ENCODE assay signal across 7 worm cellular contexts in genomic region chrIII:5785273-5785929, ce11.
TF ChIP-seq lines count a peak whose summit lies in the region.

Y37B11A.3 (minus strand) TSS chrIII:5785323.

TF ChIP-seq in whole organism, L1 larva, 84 proteins besides CTCF, POLR2A, EP300 and RAD21 (continued from another document and continues in another):
- TF ChIP-seq lsy-2 (tag; optimal IDR thresholded peaks at IDR 0.05; lab: Kevin White, UChicago) (peak; percentile 81 to 83), lin-13 (GFP tag; optimal IDR thresholded peaks at IDR 0.05; lab: Kevin White, UChicago) (peak; percentile 76), mep-1 (tag; optimal IDR thresholded peaks at IDR 0.05; lab: Kevin White, UChicago) (peak; percentile 85), mab-9 (GFP tag; IDR thresholded peaks at IDR 0.05; lab: Robert Waterston, UW) (peak; percentile 62), lin-39 (tag; optimal IDR thresholded peaks at IDR 0.05; lab: Kevin White, UChicago) (peak; percentile 20), C16A3.4 (tag; optimal IDR thresholded peaks at IDR 0.05; lab: Kevin White, UChicago) (peak; percentile 77), ets-5 (GFP tag; IDR thresholded peaks at IDR 0.05; lab: Robert Waterston, UW) (no peak), egl-13 (tag; optimal IDR thresholded peaks at IDR 0.05; lab: Kevin White, UChicago) (peak; percentile 9), nhr-237 (tag; optimal IDR thresholded peaks at IDR 0.05; lab: Kevin White, UChicago) (no peak), fkh-4 (tag; optimal IDR thresholded peaks at IDR 0.05; lab: Kevin White, UChicago; ENCODE audit: borderline replicate concordance) (peak; percentile 36), fos-1 (tag; optimal IDR thresholded peaks at IDR 0.05; lab: Kevin White, UChicago) (no peak), C34B4.2 (tag; optimal IDR thresholded peaks at IDR 0.05; lab: Kevin White, UChicago) (no peak), dsc-1 (tag; optimal IDR thresholded peaks at IDR 0.05; lab: Kevin White, UChicago) (peak; percentile 78), egl-27 (tag; optimal IDR thresholded peaks at IDR 0.05; lab: Kevin White, UChicago) (no peak), nhr-85 (tag; lab: Kevin White, UChicago) (peak; percentile 88), pag-3 (tag; optimal IDR thresholded peaks at IDR 0.05; lab: Kevin White, UChicago; ENCODE audit: borderline replicate concordance, insufficient read depth) (no peak), nhr-11 (tag; optimal IDR thresholded peaks at IDR 0.05; lab: Kevin White, UChicago) (no peak), unc-30 (tag; optimal IDR thresholded peaks at IDR 0.05; lab: Kevin White, UChicago) (no peak), nhr-90 (tag; optimal IDR thresholded peaks at IDR 0.05; lab: Kevin White, UChicago; ENCODE audit: poor library complexity) (peak; percentile 75)

TF ChIP-seq in whole organism, L2 larva, 48 proteins besides CTCF, POLR2A, EP300 and RAD21 (continued from another document and continues in another):
- TF ChIP-seq Y55F3AM.14 (GFP tag; optimal IDR thresholded peaks at IDR 0.05; lab: Kevin White, UChicago) (no peak), mab-5 (tag; optimal IDR thresholded peaks at IDR 0.05; lab: Kevin White, UChicago) (peak; percentile 33), lin-11 (tag; optimal IDR thresholded peaks at IDR 0.05; lab: Kevin White, UChicago) (peak; percentile 71), mdl-1 (tag; optimal IDR thresholded peaks at IDR 0.05; lab: Kevin White, UChicago) (no peak), crh-2 (tag; optimal IDR thresholded peaks at IDR 0.05; lab: Kevin White, UChicago) (peak; percentile 63), nhr-25 (tag; optimal IDR thresholded peaks at IDR 0.05; lab: Kevin White, UChicago) (peak; percentile 76), blmp-1 (tag; optimal IDR thresholded peaks at IDR 0.05; lab: Kevin White, UChicago; ENCODE audit: insufficient read depth) (peak; percentile 19), sma-3 (GFP tag; optimal IDR thresholded peaks at IDR 0.05; lab: Kevin White, UChicago) (peak; percentile 81), lin-13 (GFP tag; optimal IDR thresholded peaks at IDR 0.05; lab: Kevin White, UChicago) (peak; percentile 67), sem-4 (tag; optimal IDR thresholded peaks at IDR 0.05; lab: Kevin White, UChicago) (peak; percentile 58), gmeb-1 (tag; optimal IDR thresholded peaks at IDR 0.05; lab: Kevin White, UChicago) (peak; percentile 84), nhr-10 (tag; optimal IDR thresholded peaks at IDR 0.05; lab: Kevin White, UChicago) (no peak), zag-1 (tag; optimal IDR thresholded peaks at IDR 0.05; lab: Kevin White, UChicago) (peak; percentile 23), aly-2 (tag; optimal IDR thresholded peaks at IDR 0.05; lab: Kevin White, UChicago) (no peak), ZK546.5 (tag; optimal IDR thresholded peaks at IDR 0.05; lab: Kevin White, UChicago) (no peak), snpc-4 (tag; optimal IDR thresholded peaks at IDR 0.05; lab: Kevin White, UChicago) (peak; percentile 15), C34F6.9 (tag; optimal IDR thresholded peaks at IDR 0.05; lab: Kevin White, UChicago) (peak; percentile 84), nhr-21 (tag; optimal IDR thresholded peaks at IDR 0.05; lab: Kevin White, UChicago) (peak; percentile 55), R02D3.7 (tag; optimal IDR thresholded peaks at IDR 0.05; lab: Kevin White, UChicago) (peak; percentile 35)

TF ChIP-seq in whole organism, L3 larva, 47 proteins besides CTCF, POLR2A, EP300 and RAD21 (continued from another document and continues in another):
- TF ChIP-seq nfya-1 (tag; optimal IDR thresholded peaks at IDR 0.05; lab: Kevin White, UChicago; ENCODE audit: insufficient read depth) (peak; percentile 82), lin-15B (tag; optimal IDR thresholded peaks at IDR 0.05; lab: Kevin White, UChicago) (peak; percentile 82), lsy-12 (tag; optimal IDR thresholded peaks at IDR 0.05; lab: Kevin White, UChicago) (peak; percentile 60), ceh-16 (tag; optimal IDR thresholded peaks at IDR 0.05; lab: Kevin White, UChicago) (no peak), ztf-4 (tag; optimal IDR thresholded peaks at IDR 0.05; lab: Kevin White, UChicago) (no peak), aly-2 (tag; optimal IDR thresholded peaks at IDR 0.05; lab: Kevin White, UChicago) (no peak), ZK546.5 (tag; optimal IDR thresholded peaks at IDR 0.05; lab: Kevin White, UChicago) (no peak), fkh-2 (tag; optimal IDR thresholded peaks at IDR 0.05; lab: Kevin White, UChicago) (no peak), egl-5 (tag; optimal IDR thresholded peaks at IDR 0.05; lab: Kevin White, UChicago) (peak; percentile 31), elt-2 (tag; optimal IDR thresholded peaks at IDR 0.05; lab: Kevin White, UChicago) (peak; percentile 37), elt-1 (tag; optimal IDR thresholded peaks at IDR 0.05; lab: Kevin White, UChicago) (no peak), nhr-11 (tag; optimal IDR thresholded peaks at IDR 0.05; lab: Kevin White, UChicago) (peak; percentile 11), sea-2 (GFP tag; optimal IDR thresholded peaks at IDR 0.05; lab: Kevin White, UChicago) (no peak), nhr-25 (tag; optimal IDR thresholded peaks at IDR 0.05; lab: Kevin White, UChicago) (peak; percentile 85), ztf-11 (tag; optimal IDR thresholded peaks at IDR 0.05; lab: Kevin White, UChicago) (no peak), snpc-4 (tag; optimal IDR thresholded peaks at IDR 0.05; lab: Kevin White, UChicago) (peak; percentile 58), eor-1 (tag; optimal IDR thresholded peaks at IDR 0.05; lab: Kevin White, UChicago) (no peak), pha-4 (tag; optimal IDR thresholded peaks at IDR 0.05; lab: Kevin White, UChicago) (no peak), zag-1 (tag; optimal IDR thresholded peaks at IDR 0.05; lab: Kevin White, UChicago) (no peak), R02D3.7 (tag; optimal IDR thresholded peaks at IDR 0.05; lab: Kevin White, UChicago) (peak; percentile 73)

TF ChIP-seq in whole organism, L4 larva, 104 proteins besides CTCF, POLR2A, EP300 and RAD21 (continued from another document and continues in another):
- no peak for TF ChIP-seq zfp-2 (tag; optimal IDR thresholded peaks at IDR 0.05; lab: Kevin White, UChicago)
- peak; percentile 51; the same call in 1 of the 2 replicates for TF ChIP-seq ctbp-1 (GFP tag; IDR thresholded peaks at IDR 0.05; lab: Robert Waterston, UW)
- no peak for TF ChIP-seq ces-1 (GFP tag; optimal IDR thresholded peaks at IDR 0.05; lab: Kevin White, UChicago)
- TF ChIP-seq Y75B8A.6 (GFP tag; IDR thresholded peaks at IDR 0.05; lab: Robert Waterston, UW), result 0 out of 2 replicates have a peak, but pooled peaks have one; percentile 43
- TF ChIP-seq duxl-1 (tag; optimal IDR thresholded peaks at IDR 0.05; lab: Kevin White, UChicago; ENCODE audit: poor library complexity), result peak; percentile 39
- peak; percentile 65 for TF ChIP-seq rbr-2 (tag; optimal IDR thresholded peaks at IDR 0.05; lab: Kevin White, UChicago)
- TF ChIP-seq arid-1 (GFP tag; conservative IDR thresholded peaks at IDR 0.05; lab: Robert Waterston, UW), result no peak; the same call in 1 of the 2 replicates
- no peak; the same call in 1 of the 2 replicates for TF ChIP-seq zfp-3 (GFP tag; conservative IDR thresholded peaks at IDR 0.05; lab: Robert Waterston, UW)
- no peak for TF ChIP-seq pqm-1 (tag; optimal IDR thresholded peaks at IDR 0.05; lab: Kevin White, UChicago)
- TF ChIP-seq lsy-2 (tag; optimal IDR thresholded peaks at IDR 0.05; lab: Kevin White, UChicago), result peak in 1 of 2 experiments; percentile 78
- no peak for TF ChIP-seq ZK546.5 (tag; optimal IDR thresholded peaks at IDR 0.05; lab: Kevin White, UChicago)
- TF ChIP-seq F44E2.7 (GFP tag; IDR thresholded peaks at IDR 0.05; lab: Robert Waterston, UW), result no peak
- TF ChIP-seq zip-11 (GFP tag; IDR thresholded peaks at IDR 0.05; lab: Robert Waterston, UW), result no peak
- TF ChIP-seq lim-7 (GFP tag; IDR thresholded peaks at IDR 0.05; lab: Robert Waterston, UW), result no peak
- TF ChIP-seq mdl-1 (tag; optimal IDR thresholded peaks at IDR 0.05; lab: Kevin White, UChicago), result no peak
- no peak for TF ChIP-seq R02D3.7 (tag; optimal IDR thresholded peaks at IDR 0.05; lab: Kevin White, UChicago)
- no peak for TF ChIP-seq Y105C5A.15 (GFP tag; IDR thresholded peaks at IDR 0.05; lab: Robert Waterston, UW)
- no peak for TF ChIP-seq fkh-10 (GFP tag; optimal IDR thresholded peaks at IDR 0.05; lab: Kevin White, UChicago)
- no peak for TF ChIP-seq daf-19 (GFP tag; conservative IDR thresholded peaks at IDR 0.05; lab: Robert Waterston, UW)
- TF ChIP-seq aha-1 (tag; lab: Kevin White, UChicago), result peak; percentile 98

TF ChIP-seq in whole organism, late embryonic, 69 proteins besides CTCF, POLR2A, EP300 and RAD21 (continued from another document):
- TF ChIP-seq ceh-30 (tag; optimal IDR thresholded peaks at IDR 0.05; lab: Kevin White, UChicago) (no peak), che-1 (tag; optimal IDR thresholded peaks at IDR 0.05; lab: Kevin White, UChicago) (no peak), pha-4 (tag; optimal IDR thresholded peaks at IDR 0.05; lab: Kevin White, UChicago) (no peak), C08G9.2 (tag; optimal IDR thresholded peaks at IDR 0.05; lab: Kevin White, UChicago) (no peak), fkh-6 (tag; optimal IDR thresholded peaks at IDR 0.05; lab: Kevin White, UChicago) (peak; percentile 23), lin-11 (tag; optimal IDR thresholded peaks at IDR 0.05; lab: Kevin White, UChicago) (no peak), T23F11.4 (GFP tag; optimal IDR thresholded peaks at IDR 0.05; lab: Kevin White, UChicago) (no peak), npax-4 (tag; optimal IDR thresholded peaks at IDR 0.05; lab: Kevin White, UChicago) (no peak), unc-55 (GFP tag; optimal IDR thresholded peaks at IDR 0.05; lab: Kevin White, UChicago) (peak; percentile 43), hlh-30 (tag; optimal IDR thresholded peaks at IDR 0.05; lab: Kevin White, UChicago; ENCODE audit: insufficient read depth) (no peak)

TF ChIP-seq in whole organism, mixed stage, embryonic, 35 proteins besides CTCF, POLR2A, EP300 and RAD21 (continued from another document):
- no peak for TF ChIP-seq mab-5 (tag; optimal IDR thresholded peaks at IDR 0.05; lab: Kevin White, UChicago)
- TF ChIP-seq M03D4.4 (tag; optimal IDR thresholded peaks at IDR 0.05; lab: Kevin White, UChicago), result no peak
- TF ChIP-seq cnd-1 (tag; optimal IDR thresholded peaks at IDR 0.05; lab: Kevin White, UChicago), result no peak
- TF ChIP-seq tbx-8 (GFP tag; optimal IDR thresholded peaks at IDR 0.05; lab: Kevin White, UChicago), result no peak
- peak; percentile 17 for TF ChIP-seq mep-1 (tag; optimal IDR thresholded peaks at IDR 0.05; lab: Kevin White, UChicago)
- no peak for TF ChIP-seq ceh-83 (GFP tag; optimal IDR thresholded peaks at IDR 0.05; lab: Kevin White, UChicago)
- no peak for TF ChIP-seq unc-62 (GFP tag; optimal IDR thresholded peaks at IDR 0.05; lab: Kevin White, UChicago)
- TF ChIP-seq unc-120 (tag; optimal IDR thresholded peaks at IDR 0.05; lab: Kevin White, UChicago; ENCODE audit: poor library complexity, severe bottlenecking), result peak; percentile 99
- TF ChIP-seq lsy-2 (tag; optimal IDR thresholded peaks at IDR 0.05; lab: Kevin White, UChicago), result peak; percentile 38
- TF ChIP-seq hlh-1 (tag; optimal IDR thresholded peaks at IDR 0.05; lab: Kevin White, UChicago), result no peak
- no peak for TF ChIP-seq drap-1 (GFP tag; optimal IDR thresholded peaks at IDR 0.05; lab: Kevin White, UChicago)
- no peak for TF ChIP-seq nhr-28 (tag; optimal IDR thresholded peaks at IDR 0.05; lab: Kevin White, UChicago)
- TF ChIP-seq ceh-39 (tag; optimal IDR thresholded peaks at IDR 0.05; lab: Kevin White, UChicago), result no peak
- peak; percentile 32 for TF ChIP-seq nhr-237 (tag; optimal IDR thresholded peaks at IDR 0.05; lab: Kevin White, UChicago)
- no peak for TF ChIP-seq nhr-2 (tag; optimal IDR thresholded peaks at IDR 0.05; lab: Kevin White, UChicago)
- no peak for TF ChIP-seq ceh-43 (GFP tag; optimal IDR thresholded peaks at IDR 0.05; lab: Kevin White, UChicago)

TF ChIP-seq in whole organism, young adult, 124 proteins besides CTCF, POLR2A, EP300 and RAD21 (continued from another document):
- TF ChIP-seq ekl-4 (GFP tag; IDR thresholded peaks at IDR 0.05; lab: Robert Waterston, UW) (peak; percentile 76), xnd-1 (tag; optimal IDR thresholded peaks at IDR 0.05; lab: Kevin White, UChicago) (no peak), F52B5.7 (tag; optimal IDR thresholded peaks at IDR 0.05; lab: Kevin White, UChicago) (no peak), hlh-26 (GFP tag; conservative IDR thresholded peaks at IDR 0.05; lab: Robert Waterston, UW) (no peak), Y79H2A.3 (GFP tag; conservative IDR thresholded peaks at IDR 0.05; lab: Robert Waterston, UW) (no peak), attf-3 (GFP tag; conservative IDR thresholded peaks at IDR 0.05; lab: Robert Waterston, UW) (0 out of 2 replicates have a peak, but pooled peaks have one; percentile 27), cebp-1 (GFP tag; IDR thresholded peaks at IDR 0.05; lab: Robert Waterston, UW) (peak; percentile 100), cebp-1 (tag; optimal IDR thresholded peaks at IDR 0.05; lab: Kevin White, UChicago) (peak; percentile 100), nfyb-1 (GFP tag; IDR thresholded peaks at IDR 0.05; lab: Robert Waterston, UW) (peak; percentile 73), Y56A3A.18 (GFP tag; IDR thresholded peaks at IDR 0.05; lab: Robert Waterston, UW) (0 out of 2 replicates have a peak, but pooled peaks have one; percentile 37), rec-8 (tag; optimal IDR thresholded peaks at IDR 0.05; lab: Kevin White, UChicago) (no peak), ZK185.1 (tag; optimal IDR thresholded peaks at IDR 0.05; lab: Kevin White, UChicago; ENCODE audit: poor library complexity, severe bottlenecking) (no peak), hmg-1.2 (GFP tag; IDR thresholded peaks at IDR 0.05; lab: Robert Waterston, UW) (0 out of 2 replicates have a peak, but pooled peaks have one; percentile 26), egl-44 (GFP tag; IDR thresholded peaks at IDR 0.05; lab: Robert Waterston, UW) (no peak), ceh-79 (tag; optimal IDR thresholded peaks at IDR 0.05; lab: Kevin White, UChicago) (no peak), K12H6.12 (tag; optimal IDR thresholded peaks at IDR 0.05; lab: Kevin White, UChicago) (peak; percentile 48), snpc-1.1 (tag; optimal IDR thresholded peaks at IDR 0.05; lab: Kevin White, UChicago; ENCODE audit: insufficient read depth) (no peak), madf-6 (GFP tag; IDR thresholded peaks at IDR 0.05; lab: Robert Waterston, UW) (peak; percentile 30; the same call in 1 of the 2 replicates), zfh-2 (GFP tag; conservative IDR thresholded peaks at IDR 0.05; lab: Robert Waterston, UW) (peak; percentile 85), D2030.7 (GFP tag; IDR thresholded peaks at IDR 0.05; lab: Robert Waterston, UW) (0 out of 2 replicates have a peak, but pooled peaks have one; percentile 11), cebp-2 (GFP tag; IDR thresholded peaks at IDR 0.05; lab: Robert Waterston, UW) (no peak), F33H1.4 (GFP tag; IDR thresholded peaks at IDR 0.05; lab: Robert Waterston, UW) (peak; percentile 52), snpc-4 (GFP tag; optimal IDR thresholded peaks at IDR 0.05; lab: Kevin White, UChicago) (no peak), snpc-4 (tag; optimal IDR thresholded peaks at IDR 0.05; lab: Kevin White, UChicago) (peak in 2 of 4 experiments; percentile 7 to 41), nfya-1 (tag; optimal IDR thresholded peaks at IDR 0.05; lab: Kevin White, UChicago; ENCODE audit: borderline replicate concordance, insufficient read depth) (no peak), nfya-2 (GFP tag; IDR thresholded peaks at IDR 0.05; lab: Robert Waterston, UW) (no peak), dpff-1 (tag; optimal IDR thresholded peaks at IDR 0.05; lab: Kevin White, UChicago) (no peak), ztf-26 (tag; optimal IDR thresholded peaks at IDR 0.05; lab: Kevin White, UChicago) (peak; percentile 28), lin-35 (GFP tag; optimal IDR thresholded peaks at IDR 0.05; lab: Kevin White, UChicago) (peak in 1 of 3 experiments; percentile 72), ztf-18 (tag; optimal IDR thresholded peaks at IDR 0.05; lab: Kevin White, UChicago) (peak; percentile 93), lin-40 (tag; optimal IDR thresholded peaks at IDR 0.05; lab: Kevin White, UChicago) (peak; percentile 72), nhr-90 (tag; optimal IDR thresholded peaks at IDR 0.05; lab: Kevin White, UChicago) (no peak), gei-17 (GFP tag; optimal IDR thresholded peaks at IDR 0.05; lab: Kevin White, UChicago) (peak; percentile 34), aptf-3 (GFP tag; IDR thresholded peaks at IDR 0.05; lab: Robert Waterston, UW) (no peak), nhr-80 (tag; optimal IDR thresholded peaks at IDR 0.05; lab: Kevin White, UChicago) (peak; percentile 43), let-526 (GFP tag; IDR thresholded peaks at IDR 0.05; lab: Robert Waterston, UW) (peak; percentile 84), atf-7 (tag; optimal IDR thresholded peaks at IDR 0.05; lab: Kevin White, UChicago) (no peak)
